Fruit fly (Drosophila melanogaster) whole organism, adult: ENCODE results near the gene tj.

ENCODE experiments used
- CG14711 ChIP-seq: fragments of 200-800 bp; sonication (Bioruptor generic); optimal IDR thresholded peaks from 2 replicates; lab custom pipeline; 2018; ENCODE audit warnings: missing biosample characterization, mild to moderate bottlenecking, missing genetic modification characterization, moderate library complexity
- CG7101 ChIP-seq: fragments of 200-800 bp; sonication (Bioruptor generic); optimal IDR thresholded peaks from 2 replicates; lab custom pipeline; 2018; ENCODE audit warnings: missing biosample characterization, mild to moderate bottlenecking, missing genetic modification characterization, moderate library complexity

dm6 chr2L:19492934-19493686 is 29.0 kb downstream of the tj start, which contains the start of the genes swm and Ctu2:
- peak; percentile 85 for TF ChIP-seq CG7101 (tag; lab: Kevin White, UChicago)
- TF ChIP-seq CG14711 = peak; percentile 81
